Worm (Caenorhabditis elegans) whole organism, L3 larva: ENCODE results near the gene cls-3.

Experiments used
- ZK546.5 ChIP-seq: sonication (generic microtip); optimal IDR thresholded peaks from 2 replicates; lab custom pipeline; 2017; ENCODE audit warnings: missing biosample characterization, missing genetic modification characterization
- ceh-9 ChIP-seq: sonication (generic microtip); optimal IDR thresholded peaks from 2 replicates; lab custom pipeline; 2018; ENCODE audit warnings: missing biosample characterization, missing genetic modification characterization
- daf-12 ChIP-seq: fragments of 150-350 bp; optimal IDR thresholded peaks from 2 replicates; lab custom pipeline; 2014; ENCODE audit warnings: missing biosample characterization, missing genetic modification reagents, missing genetic modification characterization
- egl-5 ChIP-seq: fragments of 150-350 bp; optimal IDR thresholded peaks from 2 replicates; lab custom pipeline; 2017; ENCODE audit warnings: missing biosample characterization, missing genetic modification reagents, missing genetic modification characterization, inconsistent platforms
- elt-1 ChIP-seq: fragments of 150-350 bp; optimal IDR thresholded peaks from 2 replicates; lab custom pipeline; 2014; ENCODE audit warnings: missing biosample characterization, missing genetic modification characterization
- elt-3 ChIP-seq, 3 experiments: fragments of 150-350 bp in 1 of 3; sonication (generic microtip) in 2 of 3; optimal IDR thresholded peaks; 2 replicates in 2 of 3; 4 replicates in 1 of 3; lab custom pipeline; 2014 to 2017; ENCODE audit warnings: missing biosample characterization in 3 of 3, missing genetic modification characterization in 3 of 3
- fkh-10 ChIP-seq: sonication (generic microtip); optimal IDR thresholded peaks from 2 replicates; lab custom pipeline; 2017; ENCODE audit warnings: missing biosample characterization, missing genetic modification reagents, missing genetic modification characterization
- fos-1 ChIP-seq: fragments of 150-350 bp; optimal IDR thresholded peaks from 2 replicates; lab custom pipeline; 2014; ENCODE audit warnings: missing biosample characterization, missing genetic modification characterization
- hmg-11 ChIP-seq: sonication (generic microtip); optimal IDR thresholded peaks from 2 replicates; lab custom pipeline; 2016; ENCODE audit warnings: missing genetic modification characterization, missing compliant biosample characterization
- jun-1 ChIP-seq: fragments of 150-350 bp; optimal IDR thresholded peaks from 2 replicates; lab custom pipeline; 2014; ENCODE audit warnings: missing biosample characterization, missing genetic modification reagents, missing genetic modification characterization
- lin-15B ChIP-seq: fragments of 150-350 bp; optimal IDR thresholded peaks from 2 replicates; lab custom pipeline; 2014; ENCODE audit warnings: missing biosample characterization, missing genetic modification characterization
- lin-39 ChIP-seq: fragments of 150-350 bp; optimal IDR thresholded peaks from 2 replicates; lab custom pipeline; 2018; ENCODE audit warnings: missing biosample characterization, missing genetic modification reagents, missing genetic modification characterization
- mdl-1 ChIP-seq: fragments of 150-350 bp; optimal IDR thresholded peaks from 2 replicates; lab custom pipeline; 2014; ENCODE audit warnings: missing biosample characterization, missing genetic modification characterization
- nfya-1 ChIP-seq: sonication (generic microtip); optimal IDR thresholded peaks from 2 replicates; lab custom pipeline; 2017; ENCODE audit warnings: missing genetic modification characterization, mild to moderate bottlenecking, missing compliant biosample characterization, antibody characterized with exemption, moderate library complexity; ENCODE audit not compliant: insufficient read depth
- nhr-237 ChIP-seq: fragments of 150-350 bp; optimal IDR thresholded peaks from 2 replicates; lab custom pipeline; 2014; ENCODE audit warnings: missing biosample characterization, missing genetic modification characterization
- nhr-25 ChIP-seq: sonication (generic microtip); optimal IDR thresholded peaks from 2 replicates; lab custom pipeline; 2017; ENCODE audit warnings: missing biosample characterization, missing genetic modification characterization
- nhr-76 ChIP-seq: fragments of 150-350 bp; sonication (generic microtip); optimal IDR thresholded peaks from 5 replicates; lab custom pipeline; 2014; ENCODE audit warnings: missing biosample characterization, missing genetic modification characterization
- nhr-77 ChIP-seq: fragments of 150-350 bp; optimal IDR thresholded peaks from 2 replicates; lab custom pipeline; 2014; ENCODE audit warnings: missing biosample characterization, missing genetic modification characterization
- pha-4 ChIP-seq: fragments of 150-350 bp; optimal IDR thresholded peaks from 2 replicates; lab custom pipeline; 2014; ENCODE audit warnings: missing biosample characterization, missing genetic modification reagents, missing genetic modification characterization
- tbx-2 ChIP-seq: sonication (generic microtip); optimal IDR thresholded peaks from 2 replicates; lab custom pipeline; 2016; ENCODE audit warnings: mild to moderate bottlenecking, missing genetic modification characterization, missing compliant biosample characterization
- unc-39 ChIP-seq: sonication (generic microtip); optimal IDR thresholded peaks from 4 replicates; lab custom pipeline; 2017; ENCODE audit warnings: missing biosample characterization, missing genetic modification characterization
- zag-1 ChIP-seq: fragments of 150-350 bp; optimal IDR thresholded peaks from 2 replicates; lab custom pipeline; 2014; ENCODE audit warnings: missing biosample characterization, missing genetic modification characterization
- ztf-4 ChIP-seq: fragments of 150-350 bp; optimal IDR thresholded peaks from 2 replicates; lab custom pipeline; 2014; ENCODE audit warnings: missing biosample characterization, missing genetic modification characterization

cls-3 gene

DNA sequence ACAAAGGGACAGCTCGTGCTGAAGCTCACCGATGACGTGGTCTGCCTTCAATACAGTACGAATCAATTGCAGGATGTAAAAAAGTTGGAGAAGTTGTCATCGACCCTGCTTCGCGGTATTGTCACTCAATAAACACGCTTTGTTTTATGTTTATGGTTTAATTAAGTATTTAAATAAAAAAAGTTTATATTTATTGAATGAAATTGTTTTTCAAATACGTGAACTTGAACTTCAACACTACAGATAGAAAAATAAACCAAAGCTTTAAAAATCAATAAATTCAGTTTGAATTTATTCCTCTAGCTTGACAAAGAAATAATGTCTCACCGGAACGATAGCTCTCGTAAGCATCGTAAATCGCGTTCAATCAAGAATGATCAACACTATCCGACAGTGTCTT, 45.1 kb downstream of the cls-3 start, which contains the start of gene ZK512.8:
Gene ZK512.8 (plus strand): TSS at position 301 of the 400 bp plus-strand sequence.
- TF ChIP-seq pha-4 (no peak), nhr-237 (tag; lab: Kevin White, UChicago) (no peak), ZK546.5 (no peak), lin-39 (tag; lab: Kevin White, UChicago) (no peak), unc-39 (tag; lab: Kevin White, UChicago) (no peak), nhr-77 (tag; lab: Kevin White, UChicago) (no peak)

DNA sequence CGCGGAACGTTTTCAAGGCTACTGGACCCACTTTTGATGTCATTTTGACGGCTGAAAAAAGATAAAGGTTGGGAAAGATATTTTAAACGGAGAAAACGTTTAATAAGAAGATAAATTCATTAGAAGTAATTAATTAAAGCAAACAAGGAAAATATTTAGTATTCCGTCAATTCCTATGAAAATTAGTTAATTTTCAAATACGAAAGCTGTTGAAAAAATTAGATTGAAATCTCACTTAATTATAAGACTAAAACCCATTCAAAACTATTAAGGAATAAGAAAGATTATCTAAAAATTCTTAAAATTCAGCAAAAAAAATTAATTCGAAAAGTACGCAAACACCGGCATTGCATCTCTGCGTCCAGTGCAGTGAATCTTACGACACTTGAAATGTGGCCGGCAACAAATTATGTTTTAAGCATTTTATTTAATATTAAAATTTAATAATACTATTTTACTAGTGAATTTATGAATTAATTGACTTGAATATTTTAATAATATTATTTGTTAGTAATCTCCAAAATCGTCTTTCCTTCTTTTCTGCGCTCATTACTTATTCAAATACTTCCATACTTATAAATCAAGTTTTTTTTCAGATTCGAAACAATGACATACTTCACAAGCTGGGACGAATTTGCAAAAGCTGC, 46.0 kb downstream of the cls-3 start, which contains the start of the genes ZK512.2 and ZK512.4:
Gene ZK512.2 (minus strand): TSS at position 51 of the 647 bp plus-strand sequence.
Gene ZK512.4 (plus strand): TSS at position 597 of the 647 bp plus-strand sequence.
- TF ChIP-seq elt-1 (tag; lab: Kevin White, UChicago) (no peak), mdl-1 (tag; lab: Kevin White, UChicago) (no peak), ceh-9 (tag; lab: Kevin White, UChicago) (no peak), pha-4 (peak; percentile 52)
- TF ChIP-seq, all 47 proteins: peak for 1

DNA sequence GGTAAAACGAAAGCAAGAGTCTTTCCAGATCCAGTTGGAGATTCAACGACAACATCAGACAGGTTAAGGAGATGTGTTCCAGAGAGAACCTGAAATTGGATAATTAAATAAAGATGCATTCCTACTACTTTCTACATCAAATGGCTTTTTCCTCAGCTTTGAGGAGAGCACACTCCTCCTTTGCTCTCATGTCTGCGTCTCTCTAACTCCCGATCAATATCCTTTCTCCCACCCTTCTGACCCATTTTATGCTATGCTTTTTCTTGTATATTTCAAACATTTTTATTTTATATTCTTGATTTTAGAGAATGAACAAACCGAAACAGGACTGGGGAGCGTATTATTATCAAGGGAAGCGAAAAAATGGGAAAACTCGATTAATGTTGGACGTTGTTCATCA, 47.0 kb downstream of the cls-3 start, which contains the start of gene ZK512.11:
Gene ZK512.11 (plus strand): TSS at position 301 of the 400 bp plus-strand sequence.
- TF ChIP-seq nfya-1 (tag; lab: Kevin White, UChicago) (peak; percentile 11), ztf-4 (no peak), hmg-11 (tag; lab: Kevin White, UChicago) (peak; percentile 7), elt-3 (tag; optimal IDR thresholded peaks at IDR 0.05; lab: Kevin White, UChicago) (no peak)
- TF ChIP-seq, all 47 proteins: peak for 2

DNA sequence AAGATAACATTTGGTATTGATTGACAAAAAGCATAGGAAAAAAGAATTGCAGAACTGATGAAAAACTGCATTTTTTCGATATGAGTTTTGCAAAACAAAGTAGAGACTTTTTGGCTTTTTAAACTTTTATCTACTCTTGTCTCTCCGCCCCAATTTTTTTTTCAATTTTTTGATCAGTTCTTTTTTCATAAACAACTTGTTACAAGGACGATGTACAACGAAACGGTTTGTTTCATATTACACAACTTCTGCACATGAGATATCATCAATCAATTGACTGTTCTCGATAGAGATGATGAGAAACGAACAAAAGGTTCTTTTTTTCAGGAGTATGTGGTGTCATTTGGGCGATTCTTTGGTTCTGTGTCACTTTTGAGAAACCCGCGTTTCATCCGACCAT, 52.3 kb downstream of the cls-3 start, which contains the start of gene ZK512.7:
Gene ZK512.7 (minus strand): TSS at position 101 of the 400 bp plus-strand sequence.
- no peak for TF ChIP-seq tbx-2
- TF ChIP-seq zag-1 (tag; lab: Kevin White, UChicago) = no peak
- TF ChIP-seq ZK546.5 = no peak
- no peak for TF ChIP-seq nhr-25
- TF ChIP-seq jun-1 (tag; lab: Kevin White, UChicago) = no peak

DNA sequence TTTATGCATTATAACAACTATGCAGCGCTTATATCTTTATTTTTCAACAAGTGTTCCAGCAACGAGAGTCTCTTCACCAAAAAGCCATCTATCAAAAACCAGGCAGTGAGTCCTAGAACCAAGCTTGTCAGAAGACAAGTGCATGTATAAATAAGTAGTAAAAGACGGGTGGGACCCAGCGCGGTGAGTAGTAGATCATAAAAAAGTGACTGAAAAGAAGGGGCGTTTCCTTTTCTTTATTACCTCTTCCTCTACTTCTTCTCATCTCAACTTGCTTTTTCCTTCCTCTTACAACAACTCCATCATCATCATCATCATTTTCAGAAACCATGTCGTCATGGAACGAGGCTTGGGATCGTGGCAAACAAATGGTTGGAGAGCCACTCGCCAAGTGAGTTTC, 54.3 kb downstream of the cls-3 start, which contains the start of gene eat-4:
Gene eat-4 (plus strand): TSS at position 301 of the 400 bp plus-strand sequence.
- TF ChIP-seq egl-5 (tag; lab: Kevin White, UChicago) = no peak
- no peak for TF ChIP-seq lin-15B (tag; lab: Kevin White, UChicago)
- TF ChIP-seq fkh-10 = no peak
- TF ChIP-seq fos-1 (tag; lab: Kevin White, UChicago) = no peak
- no peak for TF ChIP-seq lin-39 (tag; lab: Kevin White, UChicago)
- TF ChIP-seq nhr-76 (tag; lab: Kevin White, UChicago) = no peak
- TF ChIP-seq daf-12 (tag; lab: Kevin White, UChicago) = no peak
- TF ChIP-seq ztf-4 = no peak
